Fruit fly (Drosophila melanogaster) whole organism, embryonic: ENCODE data around the gene CG3652.

Experiments used
- Aef1 ChIP-seq: fragments of 200-800 bp; sonication (Bioruptor generic); IDR thresholded peaks from 3 replicates; pipeline ENCODE4 v1.3.6; 2022; ENCODE audit warnings: missing biosample characterization, missing genetic modification characterization
- Atf6 ChIP-seq: fragments of 200-800 bp; sonication (Bioruptor generic); IDR thresholded peaks from 2 replicates; pipeline ENCODE4 v1.3.6; 2022; ENCODE audit warnings: missing biosample characterization, missing genetic modification characterization
- C15 ChIP-seq: fragments of 200-800 bp; sonication (Bioruptor generic); IDR thresholded peaks from 3 replicates; pipeline ENCODE4 v1.3.6; 2022; ENCODE audit warnings: missing biosample characterization, missing genetic modification characterization
- CG10274 ChIP-seq: fragments of 200-800 bp; sonication (Bioruptor generic); optimal IDR thresholded peaks from 3 replicates; lab custom pipeline; 2017; ENCODE audit warnings: missing biosample characterization, mild to moderate bottlenecking, missing genetic modification characterization
- CG12299 ChIP-seq: fragments of 200-800 bp; sonication (Bioruptor generic); optimal IDR thresholded peaks from 2 replicates; lab custom pipeline; 2018; ENCODE audit warnings: missing biosample characterization, mild to moderate bottlenecking, missing genetic modification characterization
- CG12942 ChIP-seq: fragments of 200-800 bp; sonication (Bioruptor generic); optimal IDR thresholded peaks from 3 replicates; lab custom pipeline; 2016; ENCODE audit warnings: missing biosample characterization, missing genetic modification characterization
- CG13123 ChIP-seq: fragments of 200-800 bp; sonication (Bioruptor generic); optimal IDR thresholded peaks from 2 replicates; lab custom pipeline; 2016; ENCODE audit warnings: missing biosample characterization, missing genetic modification characterization
- CG13296 ChIP-seq: fragments of 200-800 bp; sonication (Bioruptor generic); optimal IDR thresholded peaks from 3 replicates; lab custom pipeline; 2018; ENCODE audit warnings: missing biosample characterization, mild to moderate bottlenecking, missing genetic modification characterization
- CG13775 ChIP-seq: fragments of 200-800 bp; sonication (Bioruptor generic); optimal IDR thresholded peaks from 3 replicates; lab custom pipeline; 2017; ENCODE audit warnings: missing biosample characterization, mild to moderate bottlenecking, missing genetic modification characterization
- CG15479 ChIP-seq: fragments of 200-800 bp; sonication (Bioruptor generic); optimal IDR thresholded peaks from 3 replicates; lab custom pipeline; 2019; ENCODE audit warnings: missing biosample characterization, mild to moderate bottlenecking, missing genetic modification characterization, moderate library complexity
- CG16863 ChIP-seq: fragments of 200-800 bp; sonication (Bioruptor generic); optimal IDR thresholded peaks from 3 replicates; lab custom pipeline; 2016; ENCODE audit warnings: missing biosample characterization, missing genetic modification characterization
- CG18764 ChIP-seq: fragments of 200-800 bp; sonication (Bioruptor generic); optimal IDR thresholded peaks from 3 replicates; lab custom pipeline; 2016; ENCODE audit warnings: missing biosample characterization, missing genetic modification characterization
- CG31365 ChIP-seq: fragments of 200-800 bp; sonication (Bioruptor generic); optimal IDR thresholded peaks from 2 replicates; lab custom pipeline; 2018; ENCODE audit warnings: missing biosample characterization, mild to moderate bottlenecking, missing genetic modification characterization
- CG34224 ChIP-seq: fragments of 200-800 bp; sonication (Bioruptor generic); IDR thresholded peaks from 3 replicates; pipeline ENCODE4 v1.3.6; 2022; ENCODE audit warnings: missing biosample characterization, missing genetic modification characterization; ENCODE audit not compliant: partially characterized antibody
- CG4328 ChIP-seq: fragments of 200-800 bp; sonication (Bioruptor generic); optimal IDR thresholded peaks from 3 replicates; lab custom pipeline; 2017; ENCODE audit warnings: missing biosample characterization, missing genetic modification reagents, missing genetic modification characterization
- CG4404 ChIP-seq: fragments of 200-800 bp; sonication (Bioruptor generic); IDR thresholded peaks from 2 replicates; pipeline ENCODE4 v1.3.6; 2022; ENCODE audit warnings: missing biosample characterization, missing genetic modification characterization
- CG6854 ChIP-seq: fragments of 200-800 bp; sonication (Bioruptor generic); optimal IDR thresholded peaks from 3 replicates; lab custom pipeline; 2017; ENCODE audit warnings: missing biosample characterization, mild to moderate bottlenecking, missing genetic modification characterization
- Dad ChIP-seq: fragments of 200-800 bp; sonication (Bioruptor generic); optimal IDR thresholded peaks from 3 replicates; lab custom pipeline; 2016; ENCODE audit warnings: missing biosample characterization, missing genetic modification characterization
- Doc2 ChIP-seq: fragments of 200-800 bp; sonication (Bioruptor generic); IDR thresholded peaks from 2 replicates; pipeline ENCODE4 v1.3.6; 2022; ENCODE audit warnings: missing biosample characterization, missing genetic modification characterization
- Dp ChIP-seq: fragments of 200-800 bp; sonication (Bioruptor generic); optimal IDR thresholded peaks from 2 replicates; lab custom pipeline; 2018; ENCODE audit warnings: missing biosample characterization, mild to moderate bottlenecking, missing genetic modification characterization, moderate library complexity
- Gug ChIP-seq: fragments of 200-800 bp; sonication (Bioruptor generic); IDR thresholded peaks from 4 replicates; pipeline ENCODE4 v1.3.6; 2022; ENCODE audit warnings: missing biosample characterization, missing genetic modification characterization
- Hr39 ChIP-seq: fragments of >200 bp; optimal IDR thresholded peaks from 2 replicates; lab custom pipeline; 2017
- MTF-1 ChIP-seq: fragments of 200-800 bp; sonication (Bioruptor generic); optimal IDR thresholded peaks from 2 replicates; lab custom pipeline; 2018; ENCODE audit warnings: missing biosample characterization, mild to moderate bottlenecking, missing genetic modification characterization, borderline replicate concordance
- Mrtf ChIP-seq: fragments of 200-800 bp; sonication (Bioruptor generic); IDR thresholded peaks from 3 replicates; pipeline ENCODE4 v1.3.6; 2022; ENCODE audit warnings: missing biosample characterization, missing genetic modification characterization
- Nf-YA ChIP-seq: fragments of 200-800 bp; sonication (Bioruptor generic); IDR thresholded peaks from 2 replicates; pipeline ENCODE4 v1.3.6; 2022; ENCODE audit warnings: missing biosample characterization, missing genetic modification characterization
- Side ChIP-seq: fragments of 200-800 bp; sonication (Bioruptor generic); optimal IDR thresholded peaks from 2 replicates; lab custom pipeline; 2016; ENCODE audit warnings: missing biosample characterization, missing genetic modification characterization
- abd-A ChIP-seq: fragments of 200-800 bp; sonication (Bioruptor generic); optimal IDR thresholded peaks from 3 replicates; lab custom pipeline; 2019; ENCODE audit warnings: missing biosample characterization, mild to moderate bottlenecking, missing genetic modification characterization, moderate library complexity
- bigmax ChIP-seq: fragments of 200-800 bp; sonication (Bioruptor generic); optimal IDR thresholded peaks from 2 replicates; lab custom pipeline; 2018; ENCODE audit warnings: missing biosample characterization, mild to moderate bottlenecking, missing genetic modification characterization
- cad ChIP-seq: fragments of >200 bp; optimal IDR thresholded peaks from 2 replicates; lab custom pipeline; 2017; ENCODE audit warnings: missing biosample characterization, missing genetic modification characterization
- chn ChIP-seq: fragments of 200-800 bp; sonication (Bioruptor generic); optimal IDR thresholded peaks from 2 replicates; lab custom pipeline; 2016; ENCODE audit warnings: missing biosample characterization, missing genetic modification characterization
- crol ChIP-seq: fragments of 200-800 bp; sonication (Bioruptor generic); IDR thresholded peaks from 2 replicates; pipeline ENCODE4 v1.3.6; 2022; ENCODE audit warnings: missing biosample characterization, missing genetic modification characterization
- dati ChIP-seq: fragments of 200-800 bp; sonication (Bioruptor generic); IDR thresholded peaks from 2 replicates; pipeline ENCODE4 v1.3.6; 2022; ENCODE audit warnings: missing biosample characterization, missing genetic modification characterization
- esg ChIP-seq: fragments of 200-800 bp; sonication (Bioruptor generic); conservative IDR thresholded peaks from 2 replicates; pipeline ENCODE4 v1.3.6; 2022; ENCODE audit warnings: missing biosample characterization, missing genetic modification characterization
- eve ChIP-seq, 2 experiments: fragments of >200 bp; optimal IDR thresholded peaks; 2 replicates each; lab custom pipeline; 2017; ENCODE audit warnings: missing biosample characterization in 2 of 2, missing genetic modification characterization in 2 of 2
- eyg ChIP-seq: fragments of 200-800 bp; sonication (Bioruptor generic); optimal IDR thresholded peaks from 3 replicates; lab custom pipeline; 2016; ENCODE audit warnings: missing biosample characterization, missing genetic modification characterization
- gcm ChIP-seq: fragments of 200-800 bp; sonication (Bioruptor generic); optimal IDR thresholded peaks from 2 replicates; lab custom pipeline; 2019; ENCODE audit warnings: missing biosample characterization, mild to moderate bottlenecking, missing genetic modification characterization, moderate library complexity
- her ChIP-seq: fragments of 200-800 bp; sonication (Bioruptor generic); optimal IDR thresholded peaks from 2 replicates; lab custom pipeline; 2016; ENCODE audit warnings: missing biosample characterization, missing genetic modification characterization
- jigr1 ChIP-seq: fragments of 200-800 bp; sonication (Bioruptor generic); IDR thresholded peaks from 3 replicates; pipeline ENCODE4 v1.3.6; 2022; ENCODE audit warnings: missing biosample characterization, missing genetic modification characterization
- lbe ChIP-seq: fragments of 200-800 bp; sonication (Bioruptor generic); optimal IDR thresholded peaks from 2 replicates; lab custom pipeline; 2016; ENCODE audit warnings: missing biosample characterization, mild to moderate bottlenecking, missing genetic modification characterization
- mam ChIP-seq: fragments of 200-800 bp; sonication (Bioruptor generic); optimal IDR thresholded peaks from 3 replicates; lab custom pipeline; 2016; ENCODE audit warnings: missing biosample characterization, missing genetic modification characterization
- pan ChIP-seq, 4 experiments: fragments of >200 bp in 3 of 4; fragments of 200-800 bp in 1 of 4; sonication (Bioruptor generic) in 1 of 4; optimal IDR thresholded peaks in 3 of 4; IDR thresholded peaks in 1 of 4; 2 replicates each; pipeline versions ENCODE4 v1.3.6 to Lab custom; 2017 to 2022; ENCODE audit warnings: missing biosample characterization in 2 of 4, missing genetic modification characterization in 2 of 4, mixed read lengths in 1 of 4
- phol ChIP-seq: fragments of 200-800 bp; sonication (Bioruptor generic); optimal IDR thresholded peaks from 3 replicates; lab custom pipeline; 2018; ENCODE audit warnings: missing biosample characterization, mild to moderate bottlenecking, missing genetic modification characterization, moderate library complexity
- run ChIP-seq: fragments of 200-800 bp; sonication (Bioruptor generic); optimal IDR thresholded peaks from 3 replicates; lab custom pipeline; 2018; ENCODE audit warnings: missing biosample characterization, mild to moderate bottlenecking, missing genetic modification characterization
- seq ChIP-seq: fragments of 200-800 bp; sonication (Bioruptor generic); IDR thresholded peaks from 2 replicates; pipeline ENCODE4 v1.3.6; 2022; ENCODE audit warnings: missing biosample characterization, missing genetic modification characterization
- sisA ChIP-seq: fragments of 200-800 bp; sonication (Bioruptor generic); IDR thresholded peaks from 2 replicates; pipeline ENCODE4 v1.3.6; 2022; ENCODE audit warnings: missing biosample characterization, missing genetic modification characterization
- stc ChIP-seq: fragments of 200-800 bp; sonication (Bioruptor generic); IDR thresholded peaks from 2 replicates; pipeline ENCODE4 v1.3.6; 2022; ENCODE audit warnings: missing biosample characterization, missing genetic modification characterization
- tio ChIP-seq: fragments of 200-800 bp; sonication (Bioruptor generic); optimal IDR thresholded peaks from 2 replicates; lab custom pipeline; 2017; ENCODE audit warnings: missing biosample characterization, missing genetic modification characterization, inconsistent platforms
- vnd ChIP-seq: fragments of 200-800 bp; sonication (Bioruptor generic); IDR thresholded peaks from 3 replicates; pipeline ENCODE4 v1.3.6; 2022; ENCODE audit warnings: missing biosample characterization, missing genetic modification characterization; ENCODE audit not compliant: partially characterized antibody
- wor ChIP-seq: fragments of 200-800 bp; sonication (Bioruptor generic); IDR thresholded peaks from 2 replicates; pipeline ENCODE4 v1.3.6; 2022; ENCODE audit warnings: missing biosample characterization, missing genetic modification characterization

The CG3652 gene

dm6 chr2L:4440881-4441737 is 47.4 kb upstream of the CG3652 start, which contains the start of gene CG15431 (continued):
- TF ChIP-seq pan (optimal IDR thresholded peaks at IDR 0.05; lab: Kevin White, UChicago) (no peak), pan (GFP tag; optimal IDR thresholded peaks at IDR 0.05 in 1 of 2, IDR thresholded peaks at IDR 0.05 in 1 of 2) (peak in 1 of 2 experiments; percentile 78), abd-A (tag; lab: Kevin White, UChicago) (peak; percentile 81), Side (GFP tag; lab: Kevin White, UChicago) (no peak), CG12299 (tag; lab: Kevin White, UChicago) (peak; percentile 56), Dp (GFP tag; lab: Kevin White, UChicago) (no peak), chn (GFP tag; lab: Kevin White, UChicago) (peak; percentile 14), C15 (GFP tag; lab: Robert Waterston, UW) (peak; percentile 46; the same call in 1 of the 3 replicates), Doc2 (GFP tag; lab: Robert Waterston, UW) (no peak), Atf6 (peak; percentile 80), bigmax (GFP tag; lab: Kevin White, UChicago) (no peak), sisA (GFP tag; lab: Robert Waterston, UW) (peak; percentile 59), MTF-1 (GFP tag; lab: Kevin White, UChicago) (no peak), CG34224 (GFP tag; lab: Robert Waterston, UW) (no peak), phol (tag; lab: Kevin White, UChicago) (no peak), her (GFP tag; lab: Kevin White, UChicago) (no peak), run (tag; lab: Kevin White, UChicago) (peak; percentile 17), Aef1 (peak; percentile 46; the same call in 2 of the 3 replicates), CG31365 (no peak), Nf-YA (GFP tag; lab: Robert Waterston, UW) (peak; percentile 62; the same call in 1 of the 2 replicates), CG10274 (peak; percentile 21), CG13296 (GFP tag; lab: Kevin White, UChicago) (peak; percentile 48), CG4328 (GFP tag; lab: Kevin White, UChicago) (peak; percentile 10), CG12942 (GFP tag; lab: Kevin White, UChicago) (peak; percentile 33), CG18764 (peak; percentile 17), stc (GFP tag; lab: Robert Waterston, UW) (peak; percentile 31; the same call in 1 of the 2 replicates), Gug (GFP tag; lab: Robert Waterston, UW) (peak; percentile 33; the same call in 1 of the 4 replicates), eve (GFP tag; optimal IDR thresholded peaks at IDR 0.05; lab: Kevin White, UChicago) (no peak), CG16863 (GFP tag; lab: Kevin White, UChicago) (no peak), mam (GFP tag; lab: Kevin White, UChicago) (peak; percentile 44), Hr39 (no peak), tio (GFP tag; lab: Kevin White, UChicago) (no peak), CG4404 (GFP tag; lab: Robert Waterston, UW) (peak; percentile 25; the same call in 1 of the 2 replicates), CG13123 (GFP tag; lab: Kevin White, UChicago) (peak; percentile 5), jigr1 (GFP tag; lab: Robert Waterston, UW) (no peak), dati (GFP tag; lab: Robert Waterston, UW) (no peak), CG15479 (GFP tag; lab: Kevin White, UChicago) (no peak), esg (GFP tag; lab: Robert Waterston, UW) (peak; percentile 44), lbe (no peak), cad (GFP tag; lab: Kevin White, UChicago) (no peak), vnd (GFP tag; lab: Robert Waterston, UW) (no peak), Mrtf (GFP tag; lab: Robert Waterston, UW) (peak; percentile 67; the same call in 1 of the 3 replicates), crol (GFP tag; lab: Robert Waterston, UW) (no peak), Dad (GFP tag; lab: Kevin White, UChicago) (no peak), CG6854 (GFP tag; lab: Kevin White, UChicago) (peak; percentile 51), eyg (GFP tag; lab: Kevin White, UChicago) (no peak), seq (GFP tag; lab: Robert Waterston, UW) (peak; percentile 53; the same call in 1 of the 2 replicates), gcm (GFP tag; lab: Kevin White, UChicago) (no peak), wor (GFP tag; lab: Robert Waterston, UW) (no peak), CG13775 (GFP tag; lab: Kevin White, UChicago) (peak; percentile 36)
